Worm (Caenorhabditis elegans) whole organism, L3 larva: ENCODE measurements around the gene Y7A5A.9.
A peak's percentile ranks its signal among the peaks of the same experiment; 100 is the strongest.

ENCODE experiments used
- R02D3.7 ChIP-seq: fragments of 150-350 bp; optimal IDR thresholded peaks from 2 replicates; lab custom pipeline; 2014; ENCODE audit warnings: missing biosample characterization, missing genetic modification characterization
- ZK546.5 ChIP-seq: sonication (generic microtip); optimal IDR thresholded peaks from 2 replicates; lab custom pipeline; 2017; ENCODE audit warnings: missing biosample characterization, missing genetic modification characterization
- aly-2 ChIP-seq: fragments of 150-350 bp; optimal IDR thresholded peaks from 2 replicates; lab custom pipeline; 2014; ENCODE audit warnings: missing biosample characterization, missing genetic modification characterization
- ama-1 ChIP-seq: fragments of 150-350 bp; optimal IDR thresholded peaks from 2 replicates; lab custom pipeline; 2018
- ceh-16 ChIP-seq: sonication (generic microtip); optimal IDR thresholded peaks from 2 replicates; lab custom pipeline; 2017; ENCODE audit warnings: missing biosample characterization, missing genetic modification characterization
- ceh-28 ChIP-seq: fragments of 150-350 bp; optimal IDR thresholded peaks from 2 replicates; lab custom pipeline; 2014; ENCODE audit warnings: missing biosample characterization, missing genetic modification reagents, missing genetic modification characterization
- ceh-82 ChIP-seq: fragments of 150-350 bp; optimal IDR thresholded peaks from 2 replicates; lab custom pipeline; 2014; ENCODE audit warnings: missing biosample characterization, missing genetic modification characterization
- ceh-9 ChIP-seq: sonication (generic microtip); optimal IDR thresholded peaks from 2 replicates; lab custom pipeline; 2018; ENCODE audit warnings: missing biosample characterization, missing genetic modification characterization
- daf-12 ChIP-seq: fragments of 150-350 bp; optimal IDR thresholded peaks from 2 replicates; lab custom pipeline; 2014; ENCODE audit warnings: missing biosample characterization, missing genetic modification reagents, missing genetic modification characterization
- egl-27 ChIP-seq: sonication (generic microtip); optimal IDR thresholded peaks from 4 replicates; lab custom pipeline; 2017; ENCODE audit warnings: missing biosample characterization, missing genetic modification reagents, missing genetic modification characterization
- egl-5 ChIP-seq: fragments of 150-350 bp; optimal IDR thresholded peaks from 2 replicates; lab custom pipeline; 2017; ENCODE audit warnings: missing biosample characterization, missing genetic modification reagents, missing genetic modification characterization, inconsistent platforms
- elt-1 ChIP-seq: fragments of 150-350 bp; optimal IDR thresholded peaks from 2 replicates; lab custom pipeline; 2014; ENCODE audit warnings: missing biosample characterization, missing genetic modification characterization
- elt-2 ChIP-seq: sonication (generic microtip); optimal IDR thresholded peaks from 2 replicates; lab custom pipeline; 2016; ENCODE audit warnings: missing genetic modification reagents, mild to moderate bottlenecking, missing genetic modification characterization, missing compliant biosample characterization
- elt-3 ChIP-seq, 3 experiments: fragments of 150-350 bp in 1 of 3; sonication (generic microtip) in 2 of 3; optimal IDR thresholded peaks; 2 replicates in 2 of 3; 4 replicates in 1 of 3; lab custom pipeline; 2014 to 2017; ENCODE audit warnings: missing biosample characterization in 3 of 3, missing genetic modification characterization in 3 of 3
- eor-1 ChIP-seq, 2 experiments: fragments of 150-350 bp; optimal IDR thresholded peaks; 2 replicates each; lab custom pipeline; 2014 to 2018; ENCODE audit warnings: missing biosample characterization in 2 of 2, missing genetic modification characterization in 2 of 2
- fkh-10 ChIP-seq: sonication (generic microtip); optimal IDR thresholded peaks from 2 replicates; lab custom pipeline; 2017; ENCODE audit warnings: missing biosample characterization, missing genetic modification reagents, missing genetic modification characterization
- fkh-2 ChIP-seq: fragments of 150-350 bp; optimal IDR thresholded peaks from 2 replicates; lab custom pipeline; 2014; ENCODE audit warnings: missing biosample characterization, missing genetic modification reagents, missing genetic modification characterization
- fos-1 ChIP-seq: fragments of 150-350 bp; optimal IDR thresholded peaks from 2 replicates; lab custom pipeline; 2014; ENCODE audit warnings: missing biosample characterization, missing genetic modification characterization
- hmg-11 ChIP-seq: sonication (generic microtip); optimal IDR thresholded peaks from 2 replicates; lab custom pipeline; 2016; ENCODE audit warnings: missing genetic modification characterization, missing compliant biosample characterization
- jun-1 ChIP-seq: fragments of 150-350 bp; optimal IDR thresholded peaks from 2 replicates; lab custom pipeline; 2014; ENCODE audit warnings: missing biosample characterization, missing genetic modification reagents, missing genetic modification characterization
- lin-15B ChIP-seq: fragments of 150-350 bp; optimal IDR thresholded peaks from 2 replicates; lab custom pipeline; 2014; ENCODE audit warnings: missing biosample characterization, missing genetic modification characterization
- lin-39 ChIP-seq: fragments of 150-350 bp; optimal IDR thresholded peaks from 2 replicates; lab custom pipeline; 2018; ENCODE audit warnings: missing biosample characterization, missing genetic modification reagents, missing genetic modification characterization
- lsy-12 ChIP-seq: sonication (generic microtip); optimal IDR thresholded peaks from 2 replicates; lab custom pipeline; 2016; ENCODE audit warnings: mild to moderate bottlenecking, missing genetic modification characterization, missing compliant biosample characterization
- mdl-1 ChIP-seq: fragments of 150-350 bp; optimal IDR thresholded peaks from 2 replicates; lab custom pipeline; 2014; ENCODE audit warnings: missing biosample characterization, missing genetic modification characterization
- mml-1 ChIP-seq: fragments of 150-350 bp; sonication (generic microtip); optimal IDR thresholded peaks from 3 replicates; lab custom pipeline; 2014; ENCODE audit warnings: missing biosample characterization, missing genetic modification characterization
- nfya-1 ChIP-seq: sonication (generic microtip); optimal IDR thresholded peaks from 2 replicates; lab custom pipeline; 2017; ENCODE audit warnings: missing genetic modification characterization, mild to moderate bottlenecking, missing compliant biosample characterization, antibody characterized with exemption, moderate library complexity; ENCODE audit not compliant: insufficient read depth
- nhr-11 ChIP-seq: fragments of 150-350 bp; optimal IDR thresholded peaks from 2 replicates; lab custom pipeline; 2014; ENCODE audit warnings: missing biosample characterization, missing genetic modification characterization
- nhr-12 ChIP-seq: fragments of 150-350 bp; optimal IDR thresholded peaks from 2 replicates; lab custom pipeline; 2014; ENCODE audit warnings: missing biosample characterization, missing genetic modification characterization
- nhr-23 ChIP-seq: fragments of 150-350 bp; optimal IDR thresholded peaks from 2 replicates; lab custom pipeline; 2014; ENCODE audit warnings: missing biosample characterization, missing genetic modification reagents, missing genetic modification characterization
- nhr-237 ChIP-seq: fragments of 150-350 bp; optimal IDR thresholded peaks from 2 replicates; lab custom pipeline; 2014; ENCODE audit warnings: missing biosample characterization, missing genetic modification characterization
- nhr-25 ChIP-seq: sonication (generic microtip); optimal IDR thresholded peaks from 2 replicates; lab custom pipeline; 2017; ENCODE audit warnings: missing biosample characterization, missing genetic modification characterization
- nhr-28 ChIP-seq: fragments of 150-350 bp; optimal IDR thresholded peaks from 2 replicates; lab custom pipeline; 2014; ENCODE audit warnings: missing biosample characterization, missing genetic modification characterization
- nhr-43 ChIP-seq: sonication (generic microtip); optimal IDR thresholded peaks from 2 replicates; lab custom pipeline; 2016; ENCODE audit warnings: mild to moderate bottlenecking, missing genetic modification characterization, missing compliant biosample characterization; ENCODE audit not compliant: poor library complexity, severe bottlenecking
- nhr-67 ChIP-seq: fragments of 150-350 bp; optimal IDR thresholded peaks from 2 replicates; lab custom pipeline; 2014; ENCODE audit warnings: missing biosample characterization, missing genetic modification characterization
- nhr-76 ChIP-seq: fragments of 150-350 bp; sonication (generic microtip); optimal IDR thresholded peaks from 5 replicates; lab custom pipeline; 2014; ENCODE audit warnings: missing biosample characterization, missing genetic modification characterization
- nhr-77 ChIP-seq: fragments of 150-350 bp; optimal IDR thresholded peaks from 2 replicates; lab custom pipeline; 2014; ENCODE audit warnings: missing biosample characterization, missing genetic modification characterization
- pha-4 ChIP-seq: fragments of 150-350 bp; optimal IDR thresholded peaks from 2 replicates; lab custom pipeline; 2014; ENCODE audit warnings: missing biosample characterization, missing genetic modification reagents, missing genetic modification characterization
- pqm-1 ChIP-seq: fragments of 150-350 bp; optimal IDR thresholded peaks from 2 replicates; lab custom pipeline; 2017; ENCODE audit warnings: missing biosample characterization, missing genetic modification characterization, inconsistent platforms
- sea-2 ChIP-seq: fragments of 150-350 bp; sonication (generic microtip); optimal IDR thresholded peaks from 4 replicates; lab custom pipeline; 2014; ENCODE audit warnings: missing biosample characterization, missing genetic modification reagents, missing genetic modification characterization
- skn-1 ChIP-seq: fragments of 150-350 bp; optimal IDR thresholded peaks from 2 replicates; lab custom pipeline; 2014; ENCODE audit warnings: missing biosample characterization, missing genetic modification characterization
- snpc-4 ChIP-seq: fragments of 150-350 bp; optimal IDR thresholded peaks from 2 replicates; lab custom pipeline; 2014; ENCODE audit warnings: missing biosample characterization, missing genetic modification characterization
- tbx-2 ChIP-seq: sonication (generic microtip); optimal IDR thresholded peaks from 2 replicates; lab custom pipeline; 2016; ENCODE audit warnings: mild to moderate bottlenecking, missing genetic modification characterization, missing compliant biosample characterization
- unc-39 ChIP-seq: sonication (generic microtip); optimal IDR thresholded peaks from 4 replicates; lab custom pipeline; 2017; ENCODE audit warnings: missing biosample characterization, missing genetic modification characterization
- unc-62 ChIP-seq: fragments of 150-350 bp; sonication (generic microtip); optimal IDR thresholded peaks from 4 replicates; lab custom pipeline; 2014; ENCODE audit warnings: missing biosample characterization, missing genetic modification reagents, missing genetic modification characterization
- zag-1 ChIP-seq: fragments of 150-350 bp; optimal IDR thresholded peaks from 2 replicates; lab custom pipeline; 2014; ENCODE audit warnings: missing biosample characterization, missing genetic modification characterization
- ztf-11 ChIP-seq: fragments of 150-350 bp; optimal IDR thresholded peaks from 2 replicates; lab custom pipeline; 2014; ENCODE audit warnings: missing biosample characterization, missing genetic modification characterization
- ztf-4 ChIP-seq: fragments of 150-350 bp; optimal IDR thresholded peaks from 2 replicates; lab custom pipeline; 2014; ENCODE audit warnings: missing biosample characterization, missing genetic modification characterization

Gene Y7A5A.9

ce11 chrX:15842492-15842891, 15.5 kb downstream of the Y7A5A.9 start:
- TF ChIP-seq ceh-82 (tag; lab: Kevin White, UChicago) (no peak), ceh-9 (tag; lab: Kevin White, UChicago) (no peak), zag-1 (tag; lab: Kevin White, UChicago) (no peak), lsy-12 (tag; lab: Kevin White, UChicago) (peak; percentile 67), sea-2 (GFP tag; lab: Kevin White, UChicago) (no peak), nfya-1 (tag; lab: Kevin White, UChicago) (no peak), skn-1 (tag; lab: Kevin White, UChicago) (no peak), unc-62 (GFP tag; lab: Kevin White, UChicago) (no peak), jun-1 (tag; lab: Kevin White, UChicago) (peak; percentile 61), lin-15B (tag; lab: Kevin White, UChicago) (no peak), tbx-2 (tag; lab: Kevin White, UChicago) (peak; percentile 58), fos-1 (tag; lab: Kevin White, UChicago) (no peak), nhr-43 (tag; lab: Kevin White, UChicago) (peak; percentile 87), ZK546.5 (tag; lab: Kevin White, UChicago) (no peak), eor-1 (tag; optimal IDR thresholded peaks at IDR 0.05; lab: Kevin White, UChicago) (no peak), nhr-25 (no peak), egl-27 (tag; lab: Kevin White, UChicago) (no peak), snpc-4 (tag; lab: Kevin White, UChicago) (no peak), fkh-10 (GFP tag; lab: Kevin White, UChicago) (no peak), ztf-4 (tag; lab: Kevin White, UChicago) (no peak), R02D3.7 (tag; lab: Kevin White, UChicago) (no peak), nhr-77 (peak; percentile 47), lin-39 (no peak), aly-2 (peak; percentile 21), elt-3 (tag; optimal IDR thresholded peaks at IDR 0.05; lab: Kevin White, UChicago) (no peak), nhr-76 (no peak), elt-2 (tag; lab: Kevin White, UChicago) (peak; percentile 85), mml-1 (tag; lab: Kevin White, UChicago) (no peak), nhr-11 (tag; lab: Kevin White, UChicago) (no peak), nhr-23 (tag; lab: Kevin White, UChicago) (no peak), pha-4 (tag; lab: Kevin White, UChicago) (peak; percentile 3), ceh-16 (tag; lab: Kevin White, UChicago) (no peak), nhr-237 (tag; lab: Kevin White, UChicago) (no peak), ztf-11 (tag; lab: Kevin White, UChicago) (no peak), fkh-2 (tag; lab: Kevin White, UChicago) (no peak), unc-39 (tag; lab: Kevin White, UChicago) (no peak), nhr-12 (tag; lab: Kevin White, UChicago) (no peak), ama-1 (lab: Kevin White, UChicago) (no peak), pqm-1 (tag; lab: Kevin White, UChicago) (peak; percentile 87), egl-5 (tag; lab: Kevin White, UChicago) (no peak), daf-12 (tag; lab: Kevin White, UChicago) (no peak), elt-1 (tag; lab: Kevin White, UChicago) (no peak), ceh-28 (no peak), mdl-1 (tag; lab: Kevin White, UChicago) (no peak), nhr-67 (tag; lab: Kevin White, UChicago) (no peak), hmg-11 (tag; lab: Kevin White, UChicago) (no peak), nhr-28 (tag; lab: Kevin White, UChicago) (no peak)
